Worm (Caenorhabditis elegans) whole organism, L1 larva: ENCODE data around the gene tbb-6.

Experiments used
- C04F5.9 ChIP-seq: sonication (generic microtip); optimal IDR thresholded peaks from 2 replicates; lab custom pipeline; 2016; ENCODE audit warnings: missing genetic modification characterization, missing compliant biosample characterization
- C16A3.4 ChIP-seq: fragments of 150-350 bp; optimal IDR thresholded peaks from 2 replicates; lab custom pipeline; 2014; ENCODE audit warnings: missing biosample characterization, missing genetic modification characterization
- F16B12.6 ChIP-seq: fragments of 150-350 bp; optimal IDR thresholded peaks from 2 replicates; lab custom pipeline; 2014; ENCODE audit warnings: missing biosample characterization, missing genetic modification characterization
- Y116A8C.19 ChIP-seq: sonication (generic microtip); optimal IDR thresholded peaks from 2 replicates; lab custom pipeline; 2016; ENCODE audit warnings: missing compliant biosample characterization, missing genetic modification characterization, borderline replicate concordance
- alr-1 ChIP-seq: fragments of 200-800 bp; sonication (Bioruptor generic); optimal IDR thresholded peaks from 2 replicates; lab custom pipeline; 2018; ENCODE audit warnings: borderline replicate concordance, mild to moderate bottlenecking, missing genetic modification characterization, missing compliant biosample characterization
- aly-2 ChIP-seq: fragments of 150-350 bp; optimal IDR thresholded peaks from 2 replicates; lab custom pipeline; 2014; ENCODE audit warnings: missing biosample characterization, missing genetic modification characterization
- ama-1 ChIP-seq: fragments of 150-350 bp; optimal IDR thresholded peaks from 2 replicates; lab custom pipeline; 2014
- ceh-8 ChIP-seq: fragments of 200-800 bp; sonication (Bioruptor generic); optimal IDR thresholded peaks from 2 replicates; lab custom pipeline; 2018; ENCODE audit warnings: mild to moderate bottlenecking, missing genetic modification characterization, moderate library complexity, missing compliant biosample characterization
- ceh-82 ChIP-seq, 3 experiments: fragments of 150-350 bp in 1 of 3; sonication (generic microtip) in 2 of 3; optimal IDR thresholded peaks; 2 replicates each; lab custom pipeline; 2014 to 2017; ENCODE audit warnings: missing biosample characterization in 3 of 3, missing genetic modification characterization in 3 of 3
- ceh-90 ChIP-seq: sonication (generic microtip); optimal IDR thresholded peaks from 2 replicates; lab custom pipeline; 2016; ENCODE audit warnings: missing genetic modification characterization, missing compliant biosample characterization
- dsc-1 ChIP-seq: sonication (generic microtip); optimal IDR thresholded peaks from 2 replicates; lab custom pipeline; 2016; ENCODE audit warnings: mild to moderate bottlenecking, missing genetic modification characterization, missing compliant biosample characterization
- efl-3 ChIP-seq: fragments of 200-800 bp; sonication (Bioruptor generic); optimal IDR thresholded peaks from 2 replicates; lab custom pipeline; 2018; ENCODE audit warnings: mild to moderate bottlenecking, missing genetic modification characterization, missing compliant biosample characterization
- egl-27 ChIP-seq, 2 experiments: fragments of 150-350 bp in 1 of 2; sonication (generic microtip); optimal IDR thresholded peaks; 3 replicates each; lab custom pipeline; 2017 to 2018; ENCODE audit warnings: missing biosample characterization in 2 of 2, missing genetic modification characterization in 2 of 2, missing genetic modification reagents in 2 of 2
- elt-2 ChIP-seq: sonication (generic microtip); optimal IDR thresholded peaks from 2 replicates; lab custom pipeline; 2016; ENCODE audit warnings: missing genetic modification characterization, mild to moderate bottlenecking, inconsistent platforms, missing compliant biosample characterization, missing genetic modification reagents
- elt-3 ChIP-seq, 6 experiments: fragments of 150-350 bp in 1 of 6; sonication (generic microtip); optimal IDR thresholded peaks; 2 replicates each; lab custom pipeline; 2017 to 2018; ENCODE audit warnings: missing biosample characterization in 6 of 6, missing genetic modification characterization in 6 of 6, inconsistent platforms in 1 of 6
- fkh-10 ChIP-seq: sonication (generic microtip); optimal IDR thresholded peaks from 2 replicates; lab custom pipeline; 2017; ENCODE audit warnings: missing biosample characterization, missing genetic modification reagents, missing genetic modification characterization
- fkh-4 ChIP-seq: sonication (generic microtip); optimal IDR thresholded peaks from 2 replicates; lab custom pipeline; 2016; ENCODE audit warnings: missing compliant biosample characterization, missing genetic modification characterization, borderline replicate concordance
- fos-1 ChIP-seq: fragments of 150-350 bp; optimal IDR thresholded peaks from 2 replicates; lab custom pipeline; 2014; ENCODE audit warnings: missing biosample characterization, missing genetic modification characterization
- hlh-17 ChIP-seq: fragments of 200-800 bp; sonication (Bioruptor generic); optimal IDR thresholded peaks from 2 replicates; lab custom pipeline; 2018; ENCODE audit warnings: missing genetic modification characterization, mild to moderate bottlenecking, missing compliant biosample characterization, moderate library complexity, borderline replicate concordance
- hlh-4 ChIP-seq: sonication (generic microtip); optimal IDR thresholded peaks from 2 replicates; lab custom pipeline; 2016; ENCODE audit warnings: mild to moderate bottlenecking, missing genetic modification characterization, missing compliant biosample characterization
- hpl-2 ChIP-seq: fragments of 150-350 bp; optimal IDR thresholded peaks from 2 replicates; lab custom pipeline; 2014; ENCODE audit warnings: missing biosample characterization, missing genetic modification reagents, missing genetic modification characterization
- isw-1 ChIP-seq: fragments of 200-800 bp; sonication (Bioruptor generic); IDR thresholded peaks from 2 replicates; pipeline ENCODE4 v1.3.6; 2022; ENCODE audit warnings: missing genetic modification characterization, missing compliant biosample characterization
- lin-14 ChIP-seq: fragments of 200-800 bp; sonication (Bioruptor generic); optimal IDR thresholded peaks from 2 replicates; lab custom pipeline; 2018; ENCODE audit warnings: mild to moderate bottlenecking, missing genetic modification characterization, moderate library complexity, missing compliant biosample characterization
- lin-15B ChIP-seq: fragments of 150-350 bp; sonication (generic microtip); optimal IDR thresholded peaks from 3 replicates; lab custom pipeline; 2014; ENCODE audit warnings: missing biosample characterization, missing genetic modification characterization
- lin-35 ChIP-seq, 2 experiments: fragments of 150-350 bp; optimal IDR thresholded peaks; 2 replicates each; lab custom pipeline; 2014; ENCODE audit warnings: missing biosample characterization in 2 of 2, missing genetic modification characterization in 2 of 2, missing genetic modification reagents in 2 of 2
- lin-39 ChIP-seq: fragments of 150-350 bp; optimal IDR thresholded peaks from 2 replicates; lab custom pipeline; 2014; ENCODE audit warnings: missing biosample characterization, missing genetic modification reagents, missing genetic modification characterization
- mab-9 ChIP-seq: fragments of 200-800 bp; sonication (Bioruptor generic); IDR thresholded peaks from 2 replicates; pipeline ENCODE4 v1.3.6; 2022; ENCODE audit warnings: missing genetic modification reagents, missing genetic modification characterization, missing compliant biosample characterization
- mef-2 ChIP-seq: fragments of 150-350 bp; optimal IDR thresholded peaks from 2 replicates; lab custom pipeline; 2014; ENCODE audit warnings: missing biosample characterization, missing genetic modification characterization
- mep-1 ChIP-seq: fragments of 150-350 bp; optimal IDR thresholded peaks from 2 replicates; lab custom pipeline; 2014; ENCODE audit warnings: missing biosample characterization, missing genetic modification characterization
- nhr-11 ChIP-seq: fragments of 150-350 bp; optimal IDR thresholded peaks from 2 replicates; lab custom pipeline; 2014; ENCODE audit warnings: missing biosample characterization, missing genetic modification characterization
- nhr-12 ChIP-seq: sonication (generic microtip); optimal IDR thresholded peaks from 2 replicates; lab custom pipeline; 2017; ENCODE audit warnings: missing biosample characterization, missing genetic modification characterization
- nhr-71 ChIP-seq: sonication (generic microtip); optimal IDR thresholded peaks from 2 replicates; lab custom pipeline; 2016; ENCODE audit warnings: mild to moderate bottlenecking, missing genetic modification characterization, moderate library complexity, missing compliant biosample characterization
- nhr-77 ChIP-seq: fragments of 150-350 bp; optimal IDR thresholded peaks from 2 replicates; lab custom pipeline; 2014; ENCODE audit warnings: missing biosample characterization, missing genetic modification characterization
- nhr-84 ChIP-seq: sonication (generic microtip); optimal IDR thresholded peaks from 2 replicates; lab custom pipeline; 2017; ENCODE audit warnings: missing biosample characterization, missing genetic modification characterization
- nhr-85 ChIP-seq: sonication (generic microtip); peaks from one replicate; lab custom pipeline; 2016; ENCODE audit warnings: missing genetic modification characterization, inconsistent platforms, missing compliant biosample characterization
- pag-3 ChIP-seq: sonication (generic microtip); optimal IDR thresholded peaks from 2 replicates; lab custom pipeline; 2017; ENCODE audit warnings: missing genetic modification characterization, mild to moderate bottlenecking, missing compliant biosample characterization, antibody characterized with exemption, borderline replicate concordance; ENCODE audit not compliant: insufficient read depth
- pax-3 ChIP-seq: fragments of 200-800 bp; sonication (Bioruptor generic); optimal IDR thresholded peaks from 2 replicates; lab custom pipeline; 2018; ENCODE audit warnings: mild to moderate bottlenecking, missing genetic modification characterization, moderate library complexity, missing compliant biosample characterization
- rnt-1 ChIP-seq: sonication (generic microtip); optimal IDR thresholded peaks from 2 replicates; lab custom pipeline; 2016; ENCODE audit warnings: mild to moderate bottlenecking, missing genetic modification characterization, moderate library complexity, missing compliant biosample characterization
- skn-1 ChIP-seq: fragments of 150-350 bp; optimal IDR thresholded peaks from 2 replicates; lab custom pipeline; 2014; ENCODE audit warnings: missing biosample characterization, missing genetic modification characterization
- snpc-4 ChIP-seq: fragments of 150-350 bp; optimal IDR thresholded peaks from 2 replicates; lab custom pipeline; 2014; ENCODE audit warnings: missing biosample characterization, missing genetic modification characterization
- sox-4 ChIP-seq: sonication (generic microtip); optimal IDR thresholded peaks from 2 replicates; lab custom pipeline; 2016; ENCODE audit warnings: missing genetic modification characterization, missing compliant biosample characterization
- sptf-1 ChIP-seq: fragments of 150-350 bp; optimal IDR thresholded peaks from 2 replicates; lab custom pipeline; 2014; ENCODE audit warnings: missing biosample characterization, missing genetic modification characterization
- sup-37 ChIP-seq: fragments of 200-800 bp; sonication (Bioruptor generic); optimal IDR thresholded peaks from 2 replicates; lab custom pipeline; 2018; ENCODE audit warnings: mild to moderate bottlenecking, missing genetic modification characterization, missing compliant biosample characterization
- tlp-1 ChIP-seq: fragments of 150-350 bp; optimal IDR thresholded peaks from 2 replicates; lab custom pipeline; 2014; ENCODE audit warnings: missing biosample characterization, missing genetic modification characterization
- unc-62 ChIP-seq: fragments of 150-350 bp; optimal IDR thresholded peaks from 2 replicates; lab custom pipeline; 2014; ENCODE audit warnings: missing biosample characterization, missing genetic modification reagents, missing genetic modification characterization
- unc-86 ChIP-seq: sonication (generic microtip); optimal IDR thresholded peaks from 2 replicates; lab custom pipeline; 2016; ENCODE audit warnings: missing genetic modification characterization, missing compliant biosample characterization
- unc-98 ChIP-seq: fragments of 200-800 bp; sonication (Bioruptor generic); IDR thresholded peaks from 2 replicates; pipeline ENCODE4 v1.3.6; 2022; ENCODE audit warnings: missing genetic modification characterization, missing compliant biosample characterization
- xbp-1 ChIP-seq: sonication (generic microtip); optimal IDR thresholded peaks from 2 replicates; lab custom pipeline; 2016; ENCODE audit warnings: missing genetic modification characterization, missing compliant biosample characterization
- zag-1 ChIP-seq: fragments of 150-350 bp; optimal IDR thresholded peaks from 2 replicates; lab custom pipeline; 2014; ENCODE audit warnings: missing biosample characterization, missing genetic modification characterization
- ztf-11 ChIP-seq, 2 experiments: sonication (generic microtip); optimal IDR thresholded peaks; 2 replicates each; lab custom pipeline; 2016 to 2017; ENCODE audit warnings: missing genetic modification characterization in 2 of 2, missing biosample characterization in 1 of 2, missing compliant biosample characterization in 1 of 2
- ztf-4 ChIP-seq: fragments of 150-350 bp; optimal IDR thresholded peaks from 2 replicates; lab custom pipeline; 2014; ENCODE audit warnings: missing biosample characterization, missing genetic modification characterization

tbb-6 gene

ce11 chrV:12288577-12288976 is 27.2 kb downstream of the tbb-6 start, which contains the start of gene rskd-1 (continued):
- TF ChIP-seq elt-3 (tag; optimal IDR thresholded peaks at IDR 0.05; lab: Kevin White, UChicago) (no peak), aly-2 (no peak), dsc-1 (no peak), pag-3 (no peak), efl-3 (no peak), tlp-1 (tag; lab: Kevin White, UChicago) (no peak), xbp-1 (no peak), lin-15B (tag; lab: Kevin White, UChicago) (no peak), lin-35 (GFP tag; optimal IDR thresholded peaks at IDR 0.05; lab: Kevin White, UChicago) (peak in 1 of 2 experiments; percentile 14), egl-27 (tag; optimal IDR thresholded peaks at IDR 0.05; lab: Kevin White, UChicago) (no peak), lin-39 (tag; lab: Kevin White, UChicago) (no peak), pax-3 (no peak), mef-2 (no peak), ceh-90 (tag; lab: Kevin White, UChicago) (no peak), skn-1 (tag; lab: Kevin White, UChicago) (peak; percentile 6), mab-9 (GFP tag; lab: Robert Waterston, UW) (no peak), alr-1 (no peak), nhr-77 (tag; lab: Kevin White, UChicago) (no peak), ceh-8 (no peak), mep-1 (tag; lab: Kevin White, UChicago) (peak; percentile 47), fos-1 (tag; lab: Kevin White, UChicago) (no peak), ztf-4 (tag; lab: Kevin White, UChicago) (no peak), lin-14 (GFP tag; lab: Kevin White, UChicago) (peak; percentile 53), nhr-11 (no peak), rnt-1 (no peak), isw-1 (GFP tag; lab: Robert Waterston, UW) (no peak), nhr-84 (no peak), nhr-85 (tag; lab: Kevin White, UChicago) (no peak), ama-1 (lab: Kevin White, UChicago) (no peak), C04F5.9 (tag; lab: Kevin White, UChicago) (no peak), C16A3.4 (tag; lab: Kevin White, UChicago) (peak; percentile 39)

ce11 chrV:12291587-12291986 is 30.3 kb downstream of the tbb-6 start, which contains the start of the genes srpa-68 and srh-16:
srpa-68 (minus strand) TSS chrV:12291658.
srh-16 (plus strand) TSS chrV:12291861.
- TF ChIP-seq fkh-4 (tag; lab: Kevin White, UChicago) (peak; percentile 15), ztf-11 (tag; optimal IDR thresholded peaks at IDR 0.05; lab: Kevin White, UChicago) (peak; percentile 71 to 80), lin-39 (tag; lab: Kevin White, UChicago) (peak; percentile 95), hpl-2 (GFP tag; lab: Kevin White, UChicago) (peak; percentile 52), nhr-71 (tag; lab: Kevin White, UChicago) (peak; percentile 95), fos-1 (tag; lab: Kevin White, UChicago) (peak; percentile 58), alr-1 (no peak), pag-3 (no peak), mef-2 (peak; percentile 5), ceh-90 (tag; lab: Kevin White, UChicago) (peak; percentile 42), sup-37 (GFP tag; lab: Kevin White, UChicago) (peak; percentile 89), zag-1 (tag; lab: Kevin White, UChicago) (no peak), sox-4 (tag; lab: Kevin White, UChicago) (peak; percentile 87), snpc-4 (tag; lab: Kevin White, UChicago) (peak; percentile 87), Y116A8C.19 (no peak), lin-35 (GFP tag; optimal IDR thresholded peaks at IDR 0.05; lab: Kevin White, UChicago) (peak; percentile 96 to 99), elt-2 (tag; lab: Kevin White, UChicago) (peak; percentile 86), nhr-12 (no peak), unc-86 (tag; lab: Kevin White, UChicago) (peak; percentile 87), fkh-10 (GFP tag; lab: Kevin White, UChicago) (peak; percentile 77), aly-2 (peak; percentile 82), lin-14 (GFP tag; lab: Kevin White, UChicago) (peak; percentile 89), F16B12.6 (tag; lab: Kevin White, UChicago) (peak; percentile 45), dsc-1 (peak; percentile 94), mab-9 (GFP tag; lab: Robert Waterston, UW) (peak; percentile 87), skn-1 (tag; lab: Kevin White, UChicago) (peak; percentile 90), ceh-82 (tag; optimal IDR thresholded peaks at IDR 0.05; lab: Kevin White, UChicago) (peak; percentile 91 to 93 (median 93)), rnt-1 (peak; percentile 97), tlp-1 (tag; lab: Kevin White, UChicago) (no peak), hlh-17 (no peak), hlh-4 (tag; lab: Kevin White, UChicago) (peak; percentile 5), unc-62 (GFP tag; lab: Kevin White, UChicago) (no peak), unc-98 (GFP tag; lab: Robert Waterston, UW) (no peak; the same call in 1 of the 2 replicates), sptf-1 (no peak)
